Fruit fly (Drosophila melanogaster): Measurements from ENCODE around the gene cpx.

- TF ChIP-seq CTCF (optimal IDR thresholded peaks at IDR 0.05) (no peak), CG8478 (optimal IDR thresholded peaks at IDR 0.05) (no peak)
These were observed 23.3 kb upstream of the cpx start, which contains the start of gene Or82a for dm6 chr3R:4256672-4257071.
